Worm (Caenorhabditis elegans) whole organism, late embryonic: Measurements from ENCODE around the gene B0545.4.

Source experiments
- ceh-2 ChIP-seq: sonication (generic microtip); optimal IDR thresholded peaks from 2 replicates; lab custom pipeline; 2016; ENCODE audit warnings: missing genotype, missing genetic modification characterization, missing compliant biosample characterization
- ceh-34 ChIP-seq: sonication (generic microtip); optimal IDR thresholded peaks from 2 replicates; lab custom pipeline; 2016; ENCODE audit warnings: mild to moderate bottlenecking, missing genetic modification characterization, missing compliant biosample characterization
- fax-1 ChIP-seq: sonication (generic microtip); optimal IDR thresholded peaks from 2 replicates; lab custom pipeline; 2016; ENCODE audit warnings: missing genotype, missing genetic modification characterization, missing compliant biosample characterization
- pha-4 ChIP-seq: fragments of 150-350 bp; optimal IDR thresholded peaks from 2 replicates; lab custom pipeline; 2018; ENCODE audit warnings: missing biosample characterization, missing genetic modification reagents, missing genetic modification characterization

- TF ChIP-seq fax-1 (tag; lab: Kevin White, UChicago) (no peak), pha-4 (tag; lab: Kevin White, UChicago) (no peak), ceh-34 (tag; lab: Kevin White, UChicago) (no peak), ceh-2 (no peak)
Measured at ce11 chrIV:102848-103247, 6.4 kb downstream of the B0545.4 start.
